Fruit fly (Drosophila melanogaster) whole organism, wandering third instar larva: ENCODE measurements around the gene Rabex-5.

ENCODE experiments used
- Abd-B ChIP-seq: fragments of >200 bp; optimal IDR thresholded peaks from 2 replicates; lab custom pipeline; 2017; ENCODE audit warnings: missing biosample characterization, missing genetic modification characterization
- CG32264 ChIP-seq: fragments of 200-800 bp; sonication (Bioruptor generic); optimal IDR thresholded peaks from 2 replicates; lab custom pipeline; 2016; ENCODE audit warnings: missing biosample characterization, missing genetic modification characterization
- CG9705 ChIP-seq: fragments of 200-800 bp; sonication (Bioruptor generic); optimal IDR thresholded peaks from 2 replicates; lab custom pipeline; 2018; ENCODE audit warnings: missing biosample characterization, mild to moderate bottlenecking, missing genetic modification characterization
- CrebA ChIP-seq: fragments of 200-800 bp; sonication (Bioruptor generic); optimal IDR thresholded peaks from 2 replicates; lab custom pipeline; 2016; ENCODE audit warnings: missing biosample characterization, mild to moderate bottlenecking, missing genetic modification characterization, borderline replicate concordance
- Dif ChIP-seq: fragments of 200-275, 200-300 bp; sonication (Bioruptor generic); optimal IDR thresholded peaks from 2 replicates; lab custom pipeline; 2018; ENCODE audit warnings: missing biosample characterization, missing genetic modification characterization; ENCODE audit not compliant: partially characterized antibody
- GATAd ChIP-seq: sonication (Bioruptor generic); optimal IDR thresholded peaks from 2 replicates; lab custom pipeline; 2016; ENCODE audit warnings: missing biosample characterization, missing genetic modification characterization
- HLH106 ChIP-seq: fragments of 200-800 bp; optimal IDR thresholded peaks from 3 replicates; lab custom pipeline; 2019; ENCODE audit warnings: missing biosample characterization, mild to moderate bottlenecking, missing genetic modification characterization, moderate library complexity
- Hnf4 ChIP-seq: fragments of 200-800 bp; sonication (Bioruptor generic); optimal IDR thresholded peaks from 2 replicates; lab custom pipeline; 2016; ENCODE audit warnings: missing biosample characterization, mild to moderate bottlenecking, missing genetic modification characterization
- Hr83 ChIP-seq: fragments of 200-300 bp; sonication (Bioruptor generic); optimal IDR thresholded peaks from 2 replicates; lab custom pipeline; 2016; ENCODE audit warnings: missing biosample characterization, mild to moderate bottlenecking, missing genetic modification characterization, moderate library complexity; ENCODE audit not compliant: poor library complexity, severe bottlenecking
- Jra ChIP-seq: sonication (Bioruptor generic); optimal IDR thresholded peaks from 2 replicates; lab custom pipeline; 2016; ENCODE audit warnings: missing biosample characterization, missing genetic modification characterization
- Mio ChIP-seq: sonication (Bioruptor generic); optimal IDR thresholded peaks from 2 replicates; lab custom pipeline; 2016; ENCODE audit warnings: missing biosample characterization, missing genetic modification characterization
- Myc ChIP-seq: fragments of >200 bp; optimal IDR thresholded peaks from 2 replicates; lab custom pipeline; 2017
- N ChIP-seq: fragments of >200 bp; optimal IDR thresholded peaks from 2 replicates; lab custom pipeline; 2018; ENCODE audit warnings: missing biosample characterization, missing external identifiers, missing genetic modification characterization
- OdsH ChIP-seq: fragments of 200-800 bp; sonication (Bioruptor generic); optimal IDR thresholded peaks from 2 replicates; lab custom pipeline; 2016; ENCODE audit warnings: missing biosample characterization, mild to moderate bottlenecking, missing genetic modification characterization
- Rel ChIP-seq, 2 experiments: fragments of 200-800 bp; sonication (Bioruptor generic) in 1 of 2; optimal IDR thresholded peaks; 2 replicates in 1 of 2; 3 replicates in 1 of 2; lab custom pipeline; 2016 to 2019; ENCODE audit warnings: mild to moderate bottlenecking in 2 of 2, missing biosample characterization in 2 of 2, missing genetic modification characterization in 2 of 2, moderate library complexity in 1 of 2
- Sp1 ChIP-seq: fragments of 200-800 bp; sonication (Bioruptor generic); optimal IDR thresholded peaks from 3 replicates; lab custom pipeline; 2019; ENCODE audit warnings: missing biosample characterization, mild to moderate bottlenecking, missing genetic modification characterization, moderate library complexity
- br ChIP-seq: fragments of 200-800 bp; sonication (Bioruptor generic); optimal IDR thresholded peaks from 2 replicates; lab custom pipeline; 2016; ENCODE audit warnings: missing biosample characterization, missing genetic modification characterization
- dl ChIP-seq, 2 experiments: fragments of 175-275, 200-275 bp in 1 of 2; fragments of 200-275 bp in 1 of 2; sonication (Bioruptor generic); optimal IDR thresholded peaks; lab custom pipeline; 2018; ENCODE audit warnings: mild to moderate bottlenecking in 2 of 2, missing biosample characterization in 2 of 2, missing genetic modification characterization in 2 of 2, moderate library complexity in 2 of 2; ENCODE audit not compliant: partially characterized antibody in 2 of 2, insufficient read depth in 1 of 2
- dsf ChIP-seq: sonication (Bioruptor generic); optimal IDR thresholded peaks from 2 replicates; lab custom pipeline; 2016; ENCODE audit warnings: missing biosample characterization, missing genetic modification characterization, borderline replicate concordance
- ey ChIP-seq: fragments of 200-800 bp; sonication (Bioruptor generic); optimal IDR thresholded peaks from 2 replicates; lab custom pipeline; 2016; ENCODE audit warnings: missing biosample characterization, missing genetic modification characterization
- foxo ChIP-seq, 2 experiments: fragments of 200-800 bp; sonication (Bioruptor generic); optimal IDR thresholded peaks; 2 replicates in 1 of 2; 3 replicates in 1 of 2; lab custom pipeline; 2016 to 2017; ENCODE audit warnings: missing biosample characterization in 2 of 2, missing genetic modification characterization in 2 of 2
- fru ChIP-seq: fragments of 200-800 bp; sonication (Bioruptor generic); optimal IDR thresholded peaks from 3 replicates; lab custom pipeline; 2016; ENCODE audit warnings: missing biosample characterization, mild to moderate bottlenecking, missing genetic modification characterization
- h ChIP-seq: fragments of 200-800 bp; sonication (Bioruptor generic); optimal IDR thresholded peaks from 3 replicates; lab custom pipeline; 2016; ENCODE audit warnings: missing biosample characterization, mild to moderate bottlenecking, missing genetic modification characterization
- jim ChIP-seq: fragments of 175-275, 200-325 bp; sonication (Bioruptor generic); optimal IDR thresholded peaks from 2 replicates; lab custom pipeline; 2016; ENCODE audit warnings: missing biosample characterization, mild to moderate bottlenecking, missing genetic modification characterization
- pan ChIP-seq: fragments of >200 bp; optimal IDR thresholded peaks from 2 replicates; lab custom pipeline; 2017
- psq ChIP-seq: fragments of 200-800 bp; sonication (Bioruptor generic); optimal IDR thresholded peaks from 3 replicates; lab custom pipeline; 2017; ENCODE audit warnings: missing biosample characterization, mild to moderate bottlenecking, missing genetic modification characterization, moderate library complexity
- rgr ChIP-seq: fragments of 200-800 bp; sonication (Bioruptor generic); optimal IDR thresholded peaks from 3 replicates; lab custom pipeline; 2016; ENCODE audit warnings: missing biosample characterization, mild to moderate bottlenecking, missing genetic modification characterization
- sage ChIP-seq: fragments of 200-800 bp; sonication (Bioruptor generic); optimal IDR thresholded peaks from 2 replicates; lab custom pipeline; 2016; ENCODE audit warnings: missing biosample characterization, mild to moderate bottlenecking, missing genetic modification characterization
- sv ChIP-seq: fragments of 200-800 bp; sonication (Bioruptor generic); optimal IDR thresholded peaks from 3 replicates; lab custom pipeline; 2016; ENCODE audit warnings: missing biosample characterization, missing genetic modification characterization
- tai ChIP-seq: sonication (Bioruptor generic); optimal IDR thresholded peaks from 2 replicates; lab custom pipeline; 2016; ENCODE audit warnings: missing biosample characterization, missing genetic modification characterization
- usp ChIP-seq: fragments of >200 bp; optimal IDR thresholded peaks from 2 replicates; lab custom pipeline; 2017; ENCODE audit warnings: missing biosample characterization, missing genetic modification characterization
- woc ChIP-seq: sonication (Bioruptor generic); optimal IDR thresholded peaks from 2 replicates; lab custom pipeline; 2016; ENCODE audit warnings: missing biosample characterization, mild to moderate bottlenecking, missing genetic modification characterization

Gene Rabex-5

DNA sequence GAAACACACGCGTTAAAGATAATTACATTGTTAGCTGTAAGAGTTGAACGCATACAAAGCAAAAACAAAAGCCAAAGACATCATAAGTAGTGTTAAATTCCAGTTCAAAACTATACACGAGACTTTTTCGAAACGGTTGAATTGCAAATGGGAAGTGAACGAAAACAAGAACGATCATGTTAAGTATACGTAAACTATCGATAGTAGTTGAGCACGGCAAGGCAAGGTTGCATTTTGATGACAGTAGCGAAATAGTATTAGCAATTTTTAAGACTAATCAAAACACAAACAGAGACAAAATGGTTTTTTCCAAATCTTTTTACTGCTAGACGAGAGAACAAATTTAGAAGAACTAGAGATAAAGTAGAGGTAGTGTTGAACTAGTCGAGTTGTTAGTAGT is 878 bp upstream of the Rabex-5 start:
- TF ChIP-seq GATAd = no peak
- TF ChIP-seq Jra (GFP tag; lab: Kevin White, UChicago) = no peak
- no peak for TF ChIP-seq Hr83 (GFP tag; lab: Kevin White, UChicago)
- no peak for TF ChIP-seq woc (GFP tag; lab: Kevin White, UChicago)
- TF ChIP-seq foxo (GFP tag; optimal IDR thresholded peaks at IDR 0.05; lab: Kevin White, UChicago) = no peak
- no peak for TF ChIP-seq dsf (GFP tag; lab: Kevin White, UChicago)
- TF ChIP-seq ey (GFP tag; lab: Kevin White, UChicago) = no peak
- TF ChIP-seq Mio (GFP tag; lab: Kevin White, UChicago) = no peak
- TF ChIP-seq tai (GFP tag; lab: Kevin White, UChicago) = no peak
- no peak for TF ChIP-seq N (GFP tag; lab: Kevin White, UChicago)
- TF ChIP-seq rgr (GFP tag; lab: Kevin White, UChicago) = no peak
- no peak for TF ChIP-seq br
- TF ChIP-seq h (GFP tag; lab: Kevin White, UChicago) = no peak
- TF ChIP-seq CG9705 (GFP tag; lab: Kevin White, UChicago) = no peak

dm6 chr3L:1298509-1298908 is 2.8 kb downstream of the Rabex-5 start, which contains the start of gene scf:
scf (plus strand) TSS chr3L:1298672.
- TF ChIP-seq Abd-B (GFP tag; lab: Kevin White, UChicago) (no peak), tai (GFP tag; lab: Kevin White, UChicago) (no peak), HLH106 (tag; lab: Kevin White, UChicago) (no peak), woc (GFP tag; lab: Kevin White, UChicago) (peak; percentile 4), jim (GFP tag; lab: Kevin White, UChicago) (no peak), Rel (GFP tag; optimal IDR thresholded peaks at IDR 0.05; lab: Kevin White, UChicago) (no peak), Rel (tag; optimal IDR thresholded peaks at IDR 0.05; lab: Kevin White, UChicago) (peak; percentile 58), GATAd (no peak), Hnf4 (GFP tag; lab: Kevin White, UChicago) (no peak), Dif (GFP tag; lab: Kevin White, UChicago) (peak; percentile 57), Sp1 (GFP tag; lab: Kevin White, UChicago) (peak; percentile 22), Myc (lab: Kevin White, UChicago) (peak; percentile 63), dl (GFP tag; optimal IDR thresholded peaks at IDR 0.05; lab: Kevin White, UChicago; ENCODE audit: insufficient read depth in 1 of 2, partially characterized antibody in 2 of 2) (no peak), fru (GFP tag; lab: Kevin White, UChicago) (peak; percentile 99)
- TF ChIP-seq, all 38 proteins: peak for 6

DNA sequence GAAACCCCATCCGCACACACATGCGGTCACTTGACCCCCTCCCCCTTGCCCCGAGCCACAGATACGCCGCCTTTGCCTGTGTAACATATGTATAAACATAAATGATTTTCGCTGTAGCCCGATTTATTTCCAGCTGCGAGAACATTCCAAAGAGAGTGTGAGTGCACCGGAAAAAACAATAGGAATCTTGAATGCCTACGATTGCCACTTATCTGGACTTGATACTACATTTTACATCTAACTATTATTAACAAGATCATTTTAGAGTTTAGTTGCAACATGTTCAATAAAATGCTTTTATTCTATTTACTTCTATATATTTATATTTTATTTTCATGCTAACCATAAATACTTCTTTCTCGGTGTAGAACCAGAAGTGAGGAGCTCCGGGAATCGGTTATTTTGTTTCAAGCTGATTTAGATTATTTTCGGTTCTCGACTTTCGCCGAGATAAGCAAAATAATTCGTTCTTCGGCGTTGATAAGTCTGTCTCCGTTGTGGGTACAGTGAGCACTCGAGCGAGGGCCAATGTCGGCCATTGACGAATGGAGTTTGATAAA is 4.4 kb downstream of the Rabex-5 start:
- TF ChIP-seq CG32264 (GFP tag; lab: Kevin White, UChicago) (no peak), CrebA (GFP tag; lab: Kevin White, UChicago) (no peak), sv (GFP tag; lab: Kevin White, UChicago) (peak; percentile 74), dl (GFP tag; optimal IDR thresholded peaks at IDR 0.05; lab: Kevin White, UChicago; ENCODE audit: insufficient read depth in 1 of 2, partially characterized antibody in 2 of 2) (no peak), woc (GFP tag; lab: Kevin White, UChicago) (peak; percentile 28), h (GFP tag; lab: Kevin White, UChicago) (peak; percentile 80), Hnf4 (GFP tag; lab: Kevin White, UChicago) (no peak), HLH106 (tag; lab: Kevin White, UChicago) (peak; percentile 80), foxo (GFP tag; optimal IDR thresholded peaks at IDR 0.05; lab: Kevin White, UChicago) (peak in 1 of 2 experiments; percentile 74), OdsH (GFP tag; lab: Kevin White, UChicago) (peak; percentile 84), br (peak; percentile 59), usp (GFP tag; lab: Kevin White, UChicago) (no peak), rgr (GFP tag; lab: Kevin White, UChicago) (peak; percentile 76), Dif (GFP tag; lab: Kevin White, UChicago) (no peak), GATAd (no peak), psq (GFP tag; lab: Kevin White, UChicago) (peak; percentile 79), fru (GFP tag; lab: Kevin White, UChicago) (peak; percentile 80), CG9705 (GFP tag; lab: Kevin White, UChicago) (peak; percentile 36), sage (GFP tag; lab: Kevin White, UChicago) (no peak), tai (GFP tag; lab: Kevin White, UChicago) (no peak), dsf (GFP tag; lab: Kevin White, UChicago) (no peak), Abd-B (GFP tag; lab: Kevin White, UChicago) (no peak), Rel (GFP tag; optimal IDR thresholded peaks at IDR 0.05; lab: Kevin White, UChicago) (no peak), Rel (tag; optimal IDR thresholded peaks at IDR 0.05; lab: Kevin White, UChicago) (peak; percentile 54), pan (no peak), ey (GFP tag; lab: Kevin White, UChicago) (peak; percentile 68), Myc (lab: Kevin White, UChicago) (no peak), Sp1 (GFP tag; lab: Kevin White, UChicago) (peak; percentile 78)
